Fruit fly (Drosophila melanogaster) S2 (cell line): ENCODE data around the gene Ir75c.

ENCODE experiments used
- CG8478 ChIP-seq: fragments of >200 bp; optimal IDR thresholded peaks from 2 replicates; lab custom pipeline; 2018
- CTCF ChIP-seq, 2 experiments: fragments of >200 bp; optimal IDR thresholded peaks; 2 replicates each; lab custom pipeline; 2018

- TF ChIP-seq CG8478 (lab: Kevin White, UChicago) = no peak
- no peak for TF ChIP-seq CTCF (optimal IDR thresholded peaks at IDR 0.05; lab: Kevin White, UChicago)
Observed at dm6 chr3L:17797494-17797893, 25.1 kb downstream of the Ir75c start, which contains the start of gene CG42816.
